Fruit fly (Drosophila melanogaster) whole organism, embryonic: ENCODE data around the gene CG43886.

ENCODE experiments used
- Bteb2 ChIP-seq: fragments of 200-800 bp; sonication (Bioruptor generic); optimal IDR thresholded peaks from 2 replicates; lab custom pipeline; 2016; ENCODE audit warnings: missing biosample characterization, missing genetic modification characterization
- CG10654 ChIP-seq: fragments of 200-800 bp; sonication (Bioruptor generic); optimal IDR thresholded peaks from 2 replicates; lab custom pipeline; 2016; ENCODE audit warnings: missing biosample characterization, missing genetic modification characterization
- CG11696 ChIP-seq: fragments of 200-800 bp; sonication (Bioruptor generic); IDR thresholded peaks from 2 replicates; pipeline ENCODE4 v1.3.6; 2022; ENCODE audit warnings: missing biosample characterization, missing genetic modification characterization
- CG12104 ChIP-seq: fragments of 200-800 bp; sonication (Bioruptor generic); optimal IDR thresholded peaks from 3 replicates; lab custom pipeline; 2016; ENCODE audit warnings: missing biosample characterization, missing genetic modification characterization
- CG12769 ChIP-seq: fragments of 200-800 bp; sonication (Bioruptor generic); optimal IDR thresholded peaks from 2 replicates; lab custom pipeline; 2019; ENCODE audit warnings: missing biosample characterization, mild to moderate bottlenecking, missing genetic modification characterization, moderate library complexity
- CG14965 ChIP-seq: fragments of 200-800 bp; sonication (Bioruptor generic); optimal IDR thresholded peaks from 2 replicates; lab custom pipeline; 2016; ENCODE audit warnings: missing biosample characterization, missing genetic modification characterization, borderline replicate concordance
- CG15479 ChIP-seq: fragments of 200-800 bp; sonication (Bioruptor generic); optimal IDR thresholded peaks from 3 replicates; lab custom pipeline; 2019; ENCODE audit warnings: missing biosample characterization, mild to moderate bottlenecking, missing genetic modification characterization, moderate library complexity
- CG16815 ChIP-seq: fragments of 200-800 bp; sonication (Bioruptor generic); optimal IDR thresholded peaks from 3 replicates; lab custom pipeline; 2017; ENCODE audit warnings: missing biosample characterization, mild to moderate bottlenecking, missing genetic modification characterization
- CG17829 ChIP-seq: fragments of 200-800 bp; optimal IDR thresholded peaks from 2 replicates; lab custom pipeline; 2019; ENCODE audit warnings: missing biosample characterization, mild to moderate bottlenecking, missing genetic modification characterization, moderate library complexity
- CG2199 ChIP-seq: fragments of 200-800 bp; sonication (Bioruptor generic); IDR thresholded peaks from 3 replicates; pipeline ENCODE4 v1.3.6; 2022; ENCODE audit warnings: missing biosample characterization, missing genetic modification characterization
- CG2678 ChIP-seq: fragments of 200-800 bp; sonication (Bioruptor generic); optimal IDR thresholded peaks from 3 replicates; lab custom pipeline; 2019; ENCODE audit warnings: missing biosample characterization, mild to moderate bottlenecking, missing genetic modification characterization, moderate library complexity
- CG4328 ChIP-seq: fragments of 200-800 bp; sonication (Bioruptor generic); optimal IDR thresholded peaks from 3 replicates; lab custom pipeline; 2017; ENCODE audit warnings: missing biosample characterization, missing genetic modification reagents, missing genetic modification characterization
- CG5245 ChIP-seq: fragments of 200-800 bp; sonication (Bioruptor generic); optimal IDR thresholded peaks from 3 replicates; lab custom pipeline; 2016; ENCODE audit warnings: missing biosample characterization, missing genetic modification characterization
- CG6254 ChIP-seq: fragments of 200-800 bp; sonication (Bioruptor generic); optimal IDR thresholded peaks from 3 replicates; lab custom pipeline; 2017; ENCODE audit warnings: mild to moderate bottlenecking, missing biosample characterization, missing genetic modification reagents, missing genetic modification characterization
- CG7786 ChIP-seq: fragments of 200-800 bp; sonication (Bioruptor generic); optimal IDR thresholded peaks from 2 replicates; lab custom pipeline; 2016; ENCODE audit warnings: missing biosample characterization, missing genetic modification characterization
- CG8765 ChIP-seq: fragments of 200-800 bp; sonication (Bioruptor generic); IDR thresholded peaks from 2 replicates; pipeline ENCODE4 v1.3.6; 2022; ENCODE audit warnings: missing biosample characterization, missing genetic modification characterization
- CG9609 ChIP-seq: fragments of 200-800 bp; sonication (Bioruptor generic); optimal IDR thresholded peaks from 3 replicates; lab custom pipeline; 2016; ENCODE audit warnings: missing biosample characterization, missing genetic modification characterization
- Dll ChIP-seq: fragments of 200-800 bp; sonication (Bioruptor generic); IDR thresholded peaks from 4 replicates; pipeline ENCODE4 v1.3.6; 2022; ENCODE audit warnings: missing biosample characterization, missing genetic modification characterization; ENCODE audit not compliant: partially characterized antibody
- Dref ChIP-seq: fragments of 200-800 bp; sonication (Bioruptor generic); IDR thresholded peaks from 2 replicates; pipeline ENCODE4 v1.3.6; 2022; ENCODE audit warnings: missing biosample characterization, missing genetic modification characterization
- HLH3B ChIP-seq: fragments of 200-800 bp; sonication (Bioruptor generic); IDR thresholded peaks from 2 replicates; pipeline ENCODE4 v1.3.6; 2022; ENCODE audit warnings: missing biosample characterization, missing genetic modification characterization
- Hand ChIP-seq: fragments of 200-800 bp; sonication (Bioruptor generic); optimal IDR thresholded peaks from 2 replicates; lab custom pipeline; 2017; ENCODE audit warnings: mild to moderate bottlenecking, missing biosample characterization, missing genetic modification reagents, missing genetic modification characterization
- Hsf ChIP-seq: fragments of 200-800 bp; sonication (Bioruptor generic); optimal IDR thresholded peaks from 3 replicates; lab custom pipeline; 2016; ENCODE audit warnings: missing biosample characterization, missing genetic modification characterization
- MTF-1 ChIP-seq: fragments of 200-800 bp; sonication (Bioruptor generic); optimal IDR thresholded peaks from 2 replicates; lab custom pipeline; 2018; ENCODE audit warnings: missing biosample characterization, mild to moderate bottlenecking, missing genetic modification characterization, borderline replicate concordance
- Nf-YB ChIP-seq: fragments of 200-800 bp; sonication (Bioruptor generic); optimal IDR thresholded peaks from 3 replicates; lab custom pipeline; 2019; ENCODE audit warnings: missing biosample characterization, mild to moderate bottlenecking, missing genetic modification characterization, moderate library complexity
- Side ChIP-seq: fragments of 200-800 bp; sonication (Bioruptor generic); optimal IDR thresholded peaks from 2 replicates; lab custom pipeline; 2016; ENCODE audit warnings: missing biosample characterization, missing genetic modification characterization
- YL-1 ChIP-seq: fragments of 200-800 bp; sonication (Bioruptor generic); optimal IDR thresholded peaks from 3 replicates; lab custom pipeline; 2017; ENCODE audit warnings: missing biosample characterization, mild to moderate bottlenecking, missing genetic modification characterization
- ap ChIP-seq: fragments of 200-800 bp; sonication (Bioruptor generic); IDR thresholded peaks from 2 replicates; pipeline ENCODE4 v1.3.6; 2022; ENCODE audit warnings: missing biosample characterization, missing genetic modification characterization
- ato ChIP-seq: fragments of 200-800 bp; sonication (Bioruptor generic); IDR thresholded peaks from 2 replicates; pipeline ENCODE4 v1.3.6; 2022; ENCODE audit warnings: missing biosample characterization, missing genetic modification characterization; ENCODE audit not compliant: partially characterized antibody
- caup ChIP-seq: fragments of 200-800 bp; sonication (Bioruptor generic); optimal IDR thresholded peaks from 3 replicates; lab custom pipeline; 2017; ENCODE audit warnings: missing biosample characterization, mild to moderate bottlenecking, missing genetic modification characterization, moderate library complexity; ENCODE audit not compliant: severe bottlenecking
- ci ChIP-seq: fragments of 200-800 bp; sonication (Bioruptor generic); IDR thresholded peaks from 3 replicates; pipeline ENCODE4 v1.3.6; 2022; ENCODE audit warnings: missing biosample characterization, missing genetic modification characterization
- croc ChIP-seq: fragments of 200-800 bp; sonication (Bioruptor generic); conservative IDR thresholded peaks from 3 replicates; pipeline ENCODE4 v1.3.6; 2022; ENCODE audit warnings: missing biosample characterization, missing genetic modification characterization
- dm ChIP-seq: fragments of 200-800 bp; sonication (Bioruptor generic); optimal IDR thresholded peaks from 3 replicates; lab custom pipeline; 2016; ENCODE audit warnings: missing biosample characterization, missing genetic modification characterization
- gro ChIP-seq: fragments of 200-800 bp; sonication (Bioruptor generic); optimal IDR thresholded peaks from 2 replicates; lab custom pipeline; 2016; ENCODE audit warnings: missing biosample characterization, missing genetic modification characterization
- hb ChIP-seq: fragments of 200-800 bp; sonication (Bioruptor generic); IDR thresholded peaks from 3 replicates; pipeline ENCODE4 v1.3.6; 2022; ENCODE audit warnings: missing biosample characterization, missing genetic modification characterization; ENCODE audit not compliant: partially characterized antibody
- ind ChIP-seq: fragments of 200-800 bp; sonication (Bioruptor generic); optimal IDR thresholded peaks from 3 replicates; lab custom pipeline; 2016; ENCODE audit warnings: missing biosample characterization, missing genetic modification characterization
- kni ChIP-seq: fragments of 200-800 bp; sonication (Bioruptor generic); optimal IDR thresholded peaks from 3 replicates; lab custom pipeline; 2017; ENCODE audit warnings: mild to moderate bottlenecking, missing biosample characterization, missing genetic modification reagents, missing genetic modification characterization
- lab ChIP-seq: fragments of 200-800 bp; sonication (Bioruptor generic); optimal IDR thresholded peaks from 3 replicates; lab custom pipeline; 2017; ENCODE audit warnings: missing biosample characterization, missing genetic modification characterization, mild to moderate bottlenecking, moderate library complexity, missing genetic modification reagents
- lilli ChIP-seq: fragments of 200-800 bp; sonication (Bioruptor generic); optimal IDR thresholded peaks from 3 replicates; lab custom pipeline; 2016; ENCODE audit warnings: missing biosample characterization, missing genetic modification characterization
- lmd ChIP-seq: fragments of 200-800 bp; sonication (Bioruptor generic); IDR thresholded peaks from 2 replicates; pipeline ENCODE4 v1.3.6; 2022; ENCODE audit warnings: missing biosample characterization, missing genetic modification characterization
- mld ChIP-seq: fragments of 200-800 bp; sonication (Bioruptor generic); IDR thresholded peaks from 3 replicates; pipeline ENCODE4 v1.3.6; 2022; ENCODE audit warnings: missing biosample characterization, missing genetic modification characterization; ENCODE audit not compliant: partially characterized antibody
- pb ChIP-seq: fragments of 200-800 bp; sonication (Bioruptor generic); optimal IDR thresholded peaks from 3 replicates; lab custom pipeline; 2016; ENCODE audit warnings: missing biosample characterization, missing genetic modification characterization
- ranshi ChIP-seq: fragments of 200-800 bp; sonication (Bioruptor generic); IDR thresholded peaks from 2 replicates; pipeline ENCODE4 v1.3.6; 2022; ENCODE audit warnings: missing biosample characterization, missing genetic modification characterization
- scrt ChIP-seq: fragments of 200-800 bp; sonication (Bioruptor generic); optimal IDR thresholded peaks from 2 replicates; lab custom pipeline; 2018; ENCODE audit warnings: missing biosample characterization, mild to moderate bottlenecking, missing genetic modification characterization, moderate library complexity
- sqz ChIP-seq: fragments of 200-800 bp; sonication (Bioruptor generic); optimal IDR thresholded peaks from 3 replicates; lab custom pipeline; 2018; ENCODE audit warnings: missing biosample characterization, mild to moderate bottlenecking, missing genetic modification characterization
- stc ChIP-seq: fragments of 200-800 bp; sonication (Bioruptor generic); IDR thresholded peaks from 2 replicates; pipeline ENCODE4 v1.3.6; 2022; ENCODE audit warnings: missing biosample characterization, missing genetic modification characterization
- trem ChIP-seq: fragments of 200-800 bp; optimal IDR thresholded peaks from 3 replicates; lab custom pipeline; 2019; ENCODE audit warnings: missing biosample characterization, mild to moderate bottlenecking, missing genetic modification characterization, moderate library complexity
- ttk ChIP-seq: fragments of 200-800 bp; sonication (Bioruptor generic); IDR thresholded peaks from 2 replicates; pipeline ENCODE4 v2.1.2; 2022; ENCODE audit warnings: missing biosample characterization, missing genetic modification characterization
- wor ChIP-seq: fragments of 200-800 bp; sonication (Bioruptor generic); IDR thresholded peaks from 2 replicates; pipeline ENCODE4 v1.3.6; 2022; ENCODE audit warnings: missing biosample characterization, missing genetic modification characterization
- yki ChIP-seq: fragments of >200 bp; optimal IDR thresholded peaks from 3 replicates; lab custom pipeline; 2018

The CG43886 gene

dm6 chr3L:8115864-8116528, 43.6 kb downstream of the CG43886 start, which contains the start of the genes Arp3 and msk (continued):
- peak; percentile 7 for TF ChIP-seq MTF-1 (GFP tag; lab: Kevin White, UChicago)
- TF ChIP-seq CG6254 (GFP tag; lab: Kevin White, UChicago), result no peak
- TF ChIP-seq scrt (GFP tag; lab: Kevin White, UChicago), result peak; percentile 58
- peak; percentile 91 for TF ChIP-seq CG7786 (GFP tag; lab: Kevin White, UChicago)
- TF ChIP-seq trem (tag; lab: Kevin White, UChicago), result peak; percentile 83
- TF ChIP-seq CG8765 (GFP tag; lab: Robert Waterston, UW), result peak; percentile 47; the same call in 1 of the 2 replicates
- peak; percentile 52 for TF ChIP-seq Hand (GFP tag; lab: Kevin White, UChicago)
- TF ChIP-seq CG2678 (tag; lab: Kevin White, UChicago), result no peak
- peak; percentile 53; the same call in 2 of the 4 replicates for TF ChIP-seq Dll (GFP tag; lab: Robert Waterston, UW)
- TF ChIP-seq CG14965 (GFP tag; lab: Kevin White, UChicago), result no peak
- no peak for TF ChIP-seq CG11696 (GFP tag; lab: Robert Waterston, UW)
- peak; percentile 45; the same call in 1 of the 2 replicates for TF ChIP-seq ttk (GFP tag; lab: Robert Waterston, UW)
- TF ChIP-seq CG12769 (tag; lab: Kevin White, UChicago), result no peak
- TF ChIP-seq CG10654, result peak; percentile 88
- peak; percentile 80 for TF ChIP-seq caup (GFP tag; lab: Kevin White, UChicago)
- TF ChIP-seq stc (GFP tag; lab: Robert Waterston, UW), result no peak
- peak; percentile 86 for TF ChIP-seq Hsf (GFP tag; lab: Kevin White, UChicago)
- TF ChIP-seq CG4328 (GFP tag; lab: Kevin White, UChicago), result peak; percentile 83
- peak; percentile 78 for TF ChIP-seq CG5245 (GFP tag; lab: Kevin White, UChicago)
- TF ChIP-seq Dref (GFP tag; lab: Robert Waterston, UW), result peak; percentile 65
- peak; percentile 75 for TF ChIP-seq kni (GFP tag; lab: Kevin White, UChicago)
- TF ChIP-seq lilli (GFP tag; lab: Kevin White, UChicago), result peak; percentile 94
- TF ChIP-seq lab, result peak; percentile 88
- peak; percentile 94 for TF ChIP-seq gro (GFP tag; lab: Kevin White, UChicago)
- peak; percentile 88 for TF ChIP-seq CG9609 (GFP tag; lab: Kevin White, UChicago)
- TF ChIP-seq ind (GFP tag; lab: Kevin White, UChicago), result peak; percentile 88
- peak; percentile 90 for TF ChIP-seq Side (GFP tag; lab: Kevin White, UChicago)
- TF ChIP-seq hb, result no peak
- TF ChIP-seq Bteb2 (GFP tag; lab: Kevin White, UChicago), result peak; percentile 89
- peak; percentile 94 for TF ChIP-seq dm (GFP tag; lab: Kevin White, UChicago)
- 0 out of 3 replicates have a peak, but pooled peaks have one; percentile 55 for TF ChIP-seq CG2199 (GFP tag; lab: Robert Waterston, UW)
- no peak for TF ChIP-seq mld
- peak; percentile 74 for TF ChIP-seq CG16815
- TF ChIP-seq lmd, result peak; percentile 71
- TF ChIP-seq pb, result peak; percentile 80
- TF ChIP-seq CG15479 (GFP tag; lab: Kevin White, UChicago), result no peak
- peak; percentile 76 for TF ChIP-seq yki (lab: Kevin White, UChicago)
- no peak for TF ChIP-seq sqz (GFP tag; lab: Kevin White, UChicago)
- no peak for TF ChIP-seq ato (GFP tag; lab: Robert Waterston, UW)
- peak; percentile 68 for TF ChIP-seq HLH3B (GFP tag; lab: Robert Waterston, UW)
- TF ChIP-seq Nf-YB (GFP tag; lab: Kevin White, UChicago), result peak; percentile 49
- peak; percentile 70; the same call in 2 of the 3 replicates for TF ChIP-seq ci (GFP tag; lab: Robert Waterston, UW)
- peak; percentile 33; the same call in 1 of the 3 replicates for TF ChIP-seq croc (GFP tag; lab: Robert Waterston, UW)
- TF ChIP-seq CG12104 (GFP tag; lab: Kevin White, UChicago), result peak; percentile 64
- TF ChIP-seq YL-1, result peak; percentile 95
- TF ChIP-seq wor (GFP tag; lab: Robert Waterston, UW), result no peak
- peak; percentile 11; the same call in 1 of the 2 replicates for TF ChIP-seq ap (GFP tag; lab: Robert Waterston, UW)
- peak; percentile 77 for TF ChIP-seq ranshi (GFP tag; lab: Robert Waterston, UW)
- peak; percentile 83 for TF ChIP-seq CG17829 (tag; lab: Kevin White, UChicago)
